Fruit fly (Drosophila melanogaster) whole organism, prepupa: ENCODE data around the gene Fmr1.
A peak's percentile ranks its signal among the peaks of the same experiment; 100 is the strongest.

ENCODE experiments used
- CG10669 ChIP-seq: fragments of 200-800 bp; sonication (Bioruptor generic); optimal IDR thresholded peaks from 3 replicates; lab custom pipeline; 2018; ENCODE audit warnings: missing biosample characterization, mild to moderate bottlenecking, missing genetic modification characterization, moderate library complexity
- CG11762 ChIP-seq: fragments of 200-800 bp; sonication (Bioruptor generic); optimal IDR thresholded peaks from 3 replicates; lab custom pipeline; 2016; ENCODE audit warnings: missing biosample characterization, missing genetic modification characterization; ENCODE audit not compliant: insufficient read depth
- CG1621 ChIP-seq: fragments of 200-800 bp; sonication (Bioruptor generic); optimal IDR thresholded peaks from 3 replicates; lab custom pipeline; 2018; ENCODE audit warnings: missing biosample characterization, mild to moderate bottlenecking, missing genetic modification characterization
- CG16779 ChIP-seq: fragments of 200-800 bp; sonication (Bioruptor generic); optimal IDR thresholded peaks from 3 replicates; lab custom pipeline; 2017; ENCODE audit warnings: missing biosample characterization, mild to moderate bottlenecking, missing genetic modification characterization
- CG3919 ChIP-seq: fragments of 200-800 bp; sonication (Bioruptor generic); optimal IDR thresholded peaks from 3 replicates; lab custom pipeline; 2016; ENCODE audit warnings: missing biosample characterization, missing genetic modification characterization
- CG6163 ChIP-seq: fragments of 200-800 bp; sonication (Bioruptor generic); IDR thresholded peaks from 3 replicates; pipeline ENCODE4 v1.3.6; 2022; ENCODE audit warnings: missing biosample characterization, missing genetic modification characterization
- CG6276 ChIP-seq: fragments of 200-800 bp; sonication (Bioruptor generic); optimal IDR thresholded peaks from 2 replicates; lab custom pipeline; 2017; ENCODE audit warnings: missing biosample characterization, mild to moderate bottlenecking, missing genetic modification characterization
- CG6808 ChIP-seq: fragments of 200-800 bp; sonication (Bioruptor generic); optimal IDR thresholded peaks from 3 replicates; lab custom pipeline; 2017; ENCODE audit warnings: missing biosample characterization, missing genetic modification characterization, mild to moderate bottlenecking, moderate library complexity, missing genetic modification reagents
- CG7368 ChIP-seq: fragments of 200-800 bp; sonication (Bioruptor generic); optimal IDR thresholded peaks from 3 replicates; lab custom pipeline; 2016; ENCODE audit warnings: missing biosample characterization, missing genetic modification characterization
- CG8319 ChIP-seq: fragments of 200-800 bp; sonication (Bioruptor generic); optimal IDR thresholded peaks from 3 replicates; lab custom pipeline; 2016; ENCODE audit warnings: missing biosample characterization, missing genetic modification characterization
- Eip78C ChIP-seq: fragments of 200-800 bp; sonication (Bioruptor generic); peaks from one replicate; lab custom pipeline; 2016; ENCODE audit warnings: missing biosample characterization, missing genetic modification characterization
- Eip93F ChIP-seq: fragments of 200-800 bp; sonication (Bioruptor generic); optimal IDR thresholded peaks from 2 replicates; lab custom pipeline; 2016; ENCODE audit warnings: missing biosample characterization, mild to moderate bottlenecking, missing genetic modification characterization
- Ets96B ChIP-seq: fragments of 200-800 bp; optimal IDR thresholded peaks from 2 replicates; lab custom pipeline; 2019; ENCODE audit warnings: missing biosample characterization, mild to moderate bottlenecking, missing genetic modification characterization, moderate library complexity
- Hr39 ChIP-seq: fragments of 200-800 bp; sonication (Bioruptor generic); optimal IDR thresholded peaks from 2 replicates; lab custom pipeline; 2016; ENCODE audit warnings: missing biosample characterization, missing genetic modification characterization
- Hr4 ChIP-seq: fragments of 200-800 bp; sonication (Bioruptor generic); optimal IDR thresholded peaks from 3 replicates; lab custom pipeline; 2016; ENCODE audit warnings: missing biosample characterization, missing genetic modification characterization
- Met ChIP-seq: fragments of 200-800 bp; sonication (Bioruptor generic); optimal IDR thresholded peaks from 3 replicates; lab custom pipeline; 2016; ENCODE audit warnings: missing biosample characterization, missing genetic modification characterization
- OdsH ChIP-seq: fragments of 200-800 bp; sonication (Bioruptor generic); optimal IDR thresholded peaks from 3 replicates; lab custom pipeline; 2016; ENCODE audit warnings: missing biosample characterization, missing genetic modification characterization
- Smox ChIP-seq: fragments of 200-800 bp; sonication (Bioruptor generic); optimal IDR thresholded peaks from 3 replicates; lab custom pipeline; 2016; ENCODE audit warnings: missing biosample characterization, missing genetic modification characterization
- Sox14 ChIP-seq: fragments of 200-800 bp; sonication (Bioruptor generic); optimal IDR thresholded peaks from 3 replicates; lab custom pipeline; 2016; ENCODE audit warnings: missing biosample characterization, missing genetic modification characterization
- acj6 ChIP-seq: fragments of 200-800 bp; sonication (Bioruptor generic); optimal IDR thresholded peaks from 3 replicates; lab custom pipeline; 2016; ENCODE audit warnings: missing biosample characterization, missing genetic modification characterization
- cyc ChIP-seq: fragments of 200-800 bp; sonication (Bioruptor generic); optimal IDR thresholded peaks from 3 replicates; lab custom pipeline; 2016; ENCODE audit warnings: missing biosample characterization, missing genetic modification characterization
- dac ChIP-seq: fragments of 200-800 bp; sonication (Bioruptor generic); optimal IDR thresholded peaks from 2 replicates; lab custom pipeline; 2017; ENCODE audit warnings: missing biosample characterization, mild to moderate bottlenecking, missing genetic modification characterization
- dsx ChIP-seq: fragments of 200-800 bp; optimal IDR thresholded peaks from 3 replicates; lab custom pipeline; 2019; ENCODE audit warnings: missing biosample characterization, mild to moderate bottlenecking, missing genetic modification characterization, moderate library complexity; ENCODE audit not compliant: poor library complexity, severe bottlenecking
- esn ChIP-seq: fragments of 200-800 bp; sonication (Bioruptor generic); optimal IDR thresholded peaks from 2 replicates; lab custom pipeline; 2016; ENCODE audit warnings: missing biosample characterization, mild to moderate bottlenecking, missing genetic modification characterization, moderate library complexity
- fkh ChIP-seq: fragments of 200-800 bp; sonication (Bioruptor generic); optimal IDR thresholded peaks from 3 replicates; lab custom pipeline; 2017; ENCODE audit warnings: missing biosample characterization, mild to moderate bottlenecking, missing genetic modification characterization, moderate library complexity
- net ChIP-seq: fragments of 200-800 bp; sonication (Bioruptor generic); optimal IDR thresholded peaks from 3 replicates; lab custom pipeline; 2016; ENCODE audit warnings: missing biosample characterization, missing genetic modification characterization
- pdm3 ChIP-seq: fragments of 200-800 bp; sonication (Bioruptor generic); optimal IDR thresholded peaks from 3 replicates; lab custom pipeline; 2016; ENCODE audit warnings: missing biosample characterization, missing genetic modification characterization
- salr ChIP-seq, 2 experiments: fragments of 200-800 bp; sonication (Bioruptor generic); optimal IDR thresholded peaks; 3 replicates each; lab custom pipeline; 2016 to 2018; ENCODE audit warnings: missing biosample characterization in 2 of 2, missing genetic modification characterization in 2 of 2, mild to moderate bottlenecking in 1 of 2
- svp ChIP-seq: fragments of 200-800 bp; sonication (Bioruptor generic); peaks from one replicate; lab custom pipeline; 2016; ENCODE audit warnings: missing biosample characterization, missing genetic modification characterization
- topi ChIP-seq: fragments of 200-800 bp; sonication (Bioruptor generic); optimal IDR thresholded peaks from 3 replicates; lab custom pipeline; 2016; ENCODE audit warnings: missing biosample characterization, missing genetic modification characterization
- vri ChIP-seq: fragments of 200-800 bp; sonication (Bioruptor generic); optimal IDR thresholded peaks from 3 replicates; lab custom pipeline; 2016; ENCODE audit warnings: missing biosample characterization, mild to moderate bottlenecking, missing genetic modification characterization

Fmr1 gene

dm6 chr3R:10055951-10056350, 54.0 kb downstream of the Fmr1 start, which contains the start of gene Npc2d:
Npc2d (minus strand) TSS chr3R:10056083.
- no peak for TF ChIP-seq esn (GFP tag; lab: Kevin White, UChicago)
- no peak for TF ChIP-seq acj6
- TF ChIP-seq Hr4 = no peak
- no peak for TF ChIP-seq CG16779 (tag; lab: Kevin White, UChicago)
- TF ChIP-seq CG6808 (GFP tag; lab: Kevin White, UChicago) = no peak
- TF ChIP-seq Sox14 (GFP tag; lab: Kevin White, UChicago) = no peak
- TF ChIP-seq topi (GFP tag; lab: Kevin White, UChicago) = no peak
- TF ChIP-seq OdsH = no peak
- no peak for TF ChIP-seq CG7368

dm6 chr3R:10055004-10055403, 54.9 kb downstream of the Fmr1 start:
- TF ChIP-seq cyc (no peak), vri (peak; percentile 53)

dm6 chr3R:10054278-10054975, 55.5 kb downstream of the Fmr1 start:
- peak; percentile 12 for TF ChIP-seq Eip78C (GFP tag; lab: Kevin White, UChicago)
- TF ChIP-seq Met = peak; percentile 29
- peak; percentile 46 for TF ChIP-seq fkh (GFP tag; lab: Kevin White, UChicago)
- no peak for TF ChIP-seq dac (GFP tag; lab: Kevin White, UChicago)
- TF ChIP-seq vri = peak; percentile 87
- no peak for TF ChIP-seq CG11762 (GFP tag; lab: Kevin White, UChicago)
- TF ChIP-seq Hr39 (GFP tag; lab: Kevin White, UChicago) = peak; percentile 15
- peak; percentile 79 for TF ChIP-seq Eip93F (GFP tag; lab: Kevin White, UChicago)
- TF ChIP-seq CG6808 (GFP tag; lab: Kevin White, UChicago) = no peak
- TF ChIP-seq CG3919 (GFP tag; lab: Kevin White, UChicago) = no peak
- no peak for TF ChIP-seq CG6163 (GFP tag; lab: Robert Waterston, UW)
- no peak for TF ChIP-seq dsx (GFP tag; lab: Kevin White, UChicago)
- TF ChIP-seq salr (GFP tag; optimal IDR thresholded peaks at IDR 0.05; lab: Kevin White, UChicago) = no peak
- TF ChIP-seq Smox (GFP tag; lab: Kevin White, UChicago) = no peak

- TF ChIP-seq net = no peak
- no peak for TF ChIP-seq CG6276 (GFP tag; lab: Kevin White, UChicago)
- no peak for TF ChIP-seq esn (GFP tag; lab: Kevin White, UChicago)
- no peak for TF ChIP-seq svp
- TF ChIP-seq CG1621 (tag; lab: Kevin White, UChicago) = no peak
- no peak for TF ChIP-seq Hr4
- TF ChIP-seq CG11762 (GFP tag; lab: Kevin White, UChicago) = no peak
- no peak for TF ChIP-seq CG7368
- TF ChIP-seq CG10669 (GFP tag; lab: Kevin White, UChicago) = no peak
- TF ChIP-seq vri = no peak
- TF ChIP-seq, all 60 proteins: peak for 0
These were observed 56.4 kb downstream of the Fmr1 start for dm6 chr3R:10053559-10053958.

dm6 chr3R:10052695-10053382, 57.1 kb downstream of the Fmr1 start, which contains the start of the genes Fancl and Npc2e:
Fancl (minus strand) TSS chr3R:10052869.
Npc2e (plus strand) TSS chr3R:10053332.
- TF ChIP-seq Eip78C (GFP tag; lab: Kevin White, UChicago) (peak; percentile 0), fkh (GFP tag; lab: Kevin White, UChicago) (peak; percentile 85), CG6163 (GFP tag; lab: Robert Waterston, UW) (no peak), pdm3 (GFP tag; lab: Kevin White, UChicago) (no peak), CG8319 (GFP tag; lab: Kevin White, UChicago) (no peak), Ets96B (tag; lab: Kevin White, UChicago) (no peak), vri (peak; percentile 61)
